Fruit fly (Drosophila melanogaster) whole organism, embryonic: Measurements from ENCODE around the gene RpS3.

Source experiments
- Antp ChIP-seq: fragments of 200-800 bp; sonication (Bioruptor generic); optimal IDR thresholded peaks from 3 replicates; lab custom pipeline; 2016; ENCODE audit warnings: missing biosample characterization, missing genetic modification characterization
- B-H2 ChIP-seq: fragments of 200-800 bp; sonication (Bioruptor generic); optimal IDR thresholded peaks from 2 replicates; lab custom pipeline; 2018; ENCODE audit warnings: missing biosample characterization, mild to moderate bottlenecking, missing genetic modification characterization
- C15 ChIP-seq: fragments of 200-800 bp; sonication (Bioruptor generic); IDR thresholded peaks from 3 replicates; pipeline ENCODE4 v1.3.6; 2022; ENCODE audit warnings: missing biosample characterization, missing genetic modification characterization
- CG10543 ChIP-seq: fragments of 200-800 bp; sonication (Bioruptor generic); optimal IDR thresholded peaks from 3 replicates; lab custom pipeline; 2017; ENCODE audit warnings: missing biosample characterization, mild to moderate bottlenecking, missing genetic modification characterization, moderate library complexity
- CG11085 ChIP-seq: fragments of 200-800 bp; sonication (Bioruptor generic); IDR thresholded peaks from 2 replicates; pipeline ENCODE4 v1.3.6; 2022; ENCODE audit warnings: missing biosample characterization, missing genetic modification characterization
- CG13287 ChIP-seq: fragments of 200-800 bp; sonication (Bioruptor generic); IDR thresholded peaks from 2 replicates; pipeline ENCODE4 v1.3.6; 2022; ENCODE audit warnings: missing biosample characterization, missing genetic modification characterization; ENCODE audit not compliant: partially characterized antibody
- CG14014 ChIP-seq: fragments of 200-800 bp; sonication (Bioruptor generic); IDR thresholded peaks from 2 replicates; pipeline ENCODE4 v1.3.6; 2022; ENCODE audit warnings: missing biosample characterization, missing genetic modification characterization
- CG18764 ChIP-seq: fragments of 200-800 bp; sonication (Bioruptor generic); optimal IDR thresholded peaks from 3 replicates; lab custom pipeline; 2016; ENCODE audit warnings: missing biosample characterization, missing genetic modification characterization
- CG2129 ChIP-seq: fragments of 200-800 bp; sonication (Bioruptor generic); IDR thresholded peaks from 2 replicates; pipeline ENCODE4 v1.3.6; 2022; ENCODE audit warnings: missing biosample characterization, missing genetic modification characterization; ENCODE audit not compliant: partially characterized antibody
- CG2889 ChIP-seq: fragments of 200-800 bp; sonication (Bioruptor generic); IDR thresholded peaks from 3 replicates; pipeline ENCODE4 v1.3.6; 2022; ENCODE audit warnings: missing biosample characterization, missing genetic modification characterization
- CG31224 ChIP-seq: fragments of 200-800 bp; sonication (Bioruptor generic); IDR thresholded peaks from 2 replicates; pipeline ENCODE4 v1.3.6; 2022; ENCODE audit warnings: missing biosample characterization, missing genetic modification characterization
- CG32772 ChIP-seq: fragments of 200-800 bp; sonication (Bioruptor generic); IDR thresholded peaks from 2 replicates; pipeline ENCODE4 v1.3.6; 2022; ENCODE audit warnings: missing biosample characterization, missing genetic modification characterization
- CG34224 ChIP-seq: fragments of 200-800 bp; sonication (Bioruptor generic); IDR thresholded peaks from 3 replicates; pipeline ENCODE4 v1.3.6; 2022; ENCODE audit warnings: missing biosample characterization, missing genetic modification characterization; ENCODE audit not compliant: partially characterized antibody
- CG34376 ChIP-seq: fragments of 200-800 bp; sonication (Bioruptor generic); optimal IDR thresholded peaks from 2 replicates; lab custom pipeline; 2018; ENCODE audit warnings: missing biosample characterization, mild to moderate bottlenecking, missing genetic modification characterization
- CG42726 ChIP-seq: fragments of 200-800 bp; sonication (Bioruptor generic); IDR thresholded peaks from 2 replicates; pipeline ENCODE4 v1.3.6; 2022; ENCODE audit warnings: missing biosample characterization, missing genetic modification characterization; ENCODE audit not compliant: partially characterized antibody
- CG4854 ChIP-seq: fragments of 200-800 bp; sonication (Bioruptor generic); optimal IDR thresholded peaks from 2 replicates; lab custom pipeline; 2016; ENCODE audit warnings: missing biosample characterization, missing genetic modification characterization, inconsistent platforms
- CG5245 ChIP-seq: fragments of 200-800 bp; sonication (Bioruptor generic); optimal IDR thresholded peaks from 3 replicates; lab custom pipeline; 2016; ENCODE audit warnings: missing biosample characterization, missing genetic modification characterization
- CG6683 ChIP-seq: fragments of 200-800 bp; sonication (Bioruptor generic); optimal IDR thresholded peaks from 2 replicates; lab custom pipeline; 2017; ENCODE audit warnings: missing biosample characterization, mild to moderate bottlenecking, missing genetic modification characterization, missing genetic modification reagents
- CG7928 ChIP-seq: fragments of 200-800 bp; sonication (Bioruptor generic); optimal IDR thresholded peaks from 2 replicates; lab custom pipeline; 2017; ENCODE audit warnings: missing biosample characterization, mild to moderate bottlenecking, missing genetic modification characterization
- CG8924 ChIP-seq: fragments of 200-800 bp; optimal IDR thresholded peaks from 3 replicates; lab custom pipeline; 2019; ENCODE audit warnings: missing biosample characterization, mild to moderate bottlenecking, missing genetic modification characterization, moderate library complexity
- CG9932 ChIP-seq: fragments of 200-800 bp; sonication (Bioruptor generic); IDR thresholded peaks from 2 replicates; pipeline ENCODE4 v1.3.6; 2022; ENCODE audit warnings: missing biosample characterization, missing genetic modification characterization
- D19A ChIP-seq: fragments of 200-800 bp; optimal IDR thresholded peaks from 3 replicates; lab custom pipeline; 2019; ENCODE audit warnings: missing biosample characterization, mild to moderate bottlenecking, missing genetic modification characterization, moderate library complexity
- Dll ChIP-seq: fragments of 200-800 bp; sonication (Bioruptor generic); IDR thresholded peaks from 4 replicates; pipeline ENCODE4 v1.3.6; 2022; ENCODE audit warnings: missing biosample characterization, missing genetic modification characterization; ENCODE audit not compliant: partially characterized antibody
- E2f2 ChIP-seq: fragments of 200-800 bp; sonication (Bioruptor generic); IDR thresholded peaks from 2 replicates; pipeline ENCODE4 v1.3.6; 2022; ENCODE audit warnings: missing biosample characterization, missing genetic modification characterization
- Fer1 ChIP-seq: fragments of 200-800 bp; sonication (Bioruptor generic); optimal IDR thresholded peaks from 2 replicates; lab custom pipeline; 2017; ENCODE audit warnings: missing biosample characterization, mild to moderate bottlenecking, missing genetic modification characterization
- GATAe ChIP-seq: fragments of 200-800 bp; sonication (Bioruptor generic); conservative IDR thresholded peaks from 2 replicates; pipeline ENCODE4 v1.3.6; 2022; ENCODE audit warnings: missing biosample characterization, missing genetic modification characterization
- Hmr ChIP-seq: fragments of 200-800 bp; sonication (Bioruptor generic); optimal IDR thresholded peaks from 3 replicates; lab custom pipeline; 2017; ENCODE audit warnings: mild to moderate bottlenecking, missing biosample characterization, missing genetic modification reagents, missing genetic modification characterization
- Hsf ChIP-seq: fragments of 200-800 bp; sonication (Bioruptor generic); optimal IDR thresholded peaks from 3 replicates; lab custom pipeline; 2016; ENCODE audit warnings: missing biosample characterization, missing genetic modification characterization
- Lhr ChIP-seq: fragments of 200-800 bp; sonication (Bioruptor generic); optimal IDR thresholded peaks from 3 replicates; lab custom pipeline; 2017; ENCODE audit warnings: mild to moderate bottlenecking, missing biosample characterization, missing genetic modification reagents, missing genetic modification characterization
- Med ChIP-seq: fragments of 200-800 bp; sonication (Bioruptor generic); peaks from one replicate; lab custom pipeline; 2016; ENCODE audit warnings: missing biosample characterization, missing genetic modification characterization, mild to moderate bottlenecking, inconsistent platforms, moderate library complexity
- Nf-YC ChIP-seq: fragments of 200-800 bp; optimal IDR thresholded peaks from 3 replicates; lab custom pipeline; 2019; ENCODE audit warnings: missing biosample characterization, mild to moderate bottlenecking, missing genetic modification characterization, moderate library complexity
- Scr ChIP-seq: fragments of 200-800 bp; sonication (Bioruptor generic); IDR thresholded peaks from 2 replicates; pipeline ENCODE4 v1.3.6; 2022; ENCODE audit warnings: missing biosample characterization, missing genetic modification characterization; ENCODE audit not compliant: partially characterized antibody
- Xbp1 ChIP-seq: fragments of 200-800 bp; sonication (Bioruptor generic); optimal IDR thresholded peaks from 3 replicates; lab custom pipeline; 2016; ENCODE audit warnings: missing biosample characterization, mild to moderate bottlenecking, missing genetic modification characterization
- abd-A ChIP-seq: fragments of 200-800 bp; sonication (Bioruptor generic); optimal IDR thresholded peaks from 3 replicates; lab custom pipeline; 2019; ENCODE audit warnings: missing biosample characterization, mild to moderate bottlenecking, missing genetic modification characterization, moderate library complexity
- cad ChIP-seq: fragments of >200 bp; optimal IDR thresholded peaks from 2 replicates; lab custom pipeline; 2017; ENCODE audit warnings: missing biosample characterization, missing genetic modification characterization
- cato ChIP-seq: fragments of 200-800 bp; sonication (Bioruptor generic); optimal IDR thresholded peaks from 2 replicates; lab custom pipeline; 2016; ENCODE audit warnings: missing biosample characterization, missing genetic modification characterization, borderline replicate concordance
- crol ChIP-seq: fragments of 200-800 bp; sonication (Bioruptor generic); IDR thresholded peaks from 2 replicates; pipeline ENCODE4 v1.3.6; 2022; ENCODE audit warnings: missing biosample characterization, missing genetic modification characterization
- dysf ChIP-seq: fragments of 200-800 bp; sonication (Bioruptor generic); IDR thresholded peaks from 3 replicates; pipeline ENCODE4 v1.3.6; 2022; ENCODE audit warnings: missing biosample characterization, missing genetic modification characterization
- gcm ChIP-seq: fragments of 200-800 bp; sonication (Bioruptor generic); optimal IDR thresholded peaks from 2 replicates; lab custom pipeline; 2019; ENCODE audit warnings: missing biosample characterization, mild to moderate bottlenecking, missing genetic modification characterization, moderate library complexity
- grn ChIP-seq: fragments of 200-800 bp; sonication (Bioruptor generic); optimal IDR thresholded peaks from 3 replicates; lab custom pipeline; 2017; ENCODE audit warnings: missing biosample characterization, missing genetic modification characterization
- gro ChIP-seq: fragments of 200-800 bp; sonication (Bioruptor generic); optimal IDR thresholded peaks from 2 replicates; lab custom pipeline; 2016; ENCODE audit warnings: missing biosample characterization, missing genetic modification characterization
- lbe ChIP-seq: fragments of 200-800 bp; sonication (Bioruptor generic); optimal IDR thresholded peaks from 2 replicates; lab custom pipeline; 2016; ENCODE audit warnings: missing biosample characterization, mild to moderate bottlenecking, missing genetic modification characterization
- oc ChIP-seq: fragments of 200-800 bp; sonication (Bioruptor generic); optimal IDR thresholded peaks from 2 replicates; lab custom pipeline; 2018; ENCODE audit warnings: missing biosample characterization, mild to moderate bottlenecking, missing genetic modification characterization, moderate library complexity
- ranshi ChIP-seq: fragments of 200-800 bp; sonication (Bioruptor generic); IDR thresholded peaks from 2 replicates; pipeline ENCODE4 v1.3.6; 2022; ENCODE audit warnings: missing biosample characterization, missing genetic modification characterization
- salm ChIP-seq: fragments of 200-800 bp; sonication (Bioruptor generic); optimal IDR thresholded peaks from 2 replicates; lab custom pipeline; 2018; ENCODE audit warnings: missing biosample characterization, mild to moderate bottlenecking, missing genetic modification characterization
- sd ChIP-seq: fragments of 200-800 bp; sonication (Bioruptor generic); optimal IDR thresholded peaks from 3 replicates; lab custom pipeline; 2018; ENCODE audit warnings: missing biosample characterization, mild to moderate bottlenecking, missing genetic modification characterization, moderate library complexity
- slbo ChIP-seq: fragments of 200-800 bp; sonication (Bioruptor generic); IDR thresholded peaks from 2 replicates; pipeline ENCODE4 v1.3.6; 2022; ENCODE audit warnings: missing biosample characterization, missing genetic modification characterization
- tgo ChIP-seq: fragments of 200-800 bp; sonication (Bioruptor generic); IDR thresholded peaks from 3 replicates; pipeline ENCODE4 v1.3.6; 2022; ENCODE audit warnings: missing biosample characterization, missing genetic modification characterization
- ttk ChIP-seq: fragments of 200-800 bp; sonication (Bioruptor generic); IDR thresholded peaks from 2 replicates; pipeline ENCODE4 v2.1.2; 2022; ENCODE audit warnings: missing biosample characterization, missing genetic modification characterization
- zen2 ChIP-seq: fragments of 200-800 bp; sonication (Bioruptor generic); IDR thresholded peaks from 3 replicates; pipeline ENCODE4 v1.3.6; 2022; ENCODE audit warnings: missing biosample characterization, missing genetic modification characterization; ENCODE audit not compliant: partially characterized antibody

RpS3 gene

DNA sequence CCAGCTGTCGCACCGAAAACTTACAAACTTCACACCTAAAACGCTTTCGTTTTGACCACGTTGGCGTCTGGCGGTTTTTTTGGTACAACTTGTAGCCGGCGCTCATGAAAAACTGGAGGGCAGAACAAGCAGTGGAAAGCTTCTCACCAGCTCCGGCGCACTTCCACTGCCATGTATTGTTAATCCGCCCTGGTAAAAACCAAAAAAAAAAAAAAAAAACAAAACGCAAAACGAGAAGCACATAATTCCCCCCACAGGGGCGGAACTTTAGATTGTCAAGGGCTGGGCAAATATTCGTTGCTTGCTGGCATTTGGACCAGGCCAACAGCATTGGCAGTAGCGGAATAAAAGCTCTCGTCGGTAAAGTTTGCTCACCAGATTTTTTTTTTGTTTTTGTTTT, 15.7 kb downstream of the RpS3 start (continued):
- peak; percentile 8 for TF ChIP-seq Lhr (GFP tag; lab: Kevin White, UChicago)
- TF ChIP-seq Med (GFP tag; lab: Kevin White, UChicago), result peak; percentile 62
- TF ChIP-seq sd (tag; lab: Kevin White, UChicago), result peak; percentile 82
- peak; percentile 6 for TF ChIP-seq Nf-YC (tag; lab: Kevin White, UChicago)
- TF ChIP-seq salm (tag; lab: Kevin White, UChicago), result no peak
- TF ChIP-seq CG13287, result peak; percentile 69
- TF ChIP-seq D19A (tag; lab: Kevin White, UChicago), result no peak
- TF ChIP-seq CG2889 (GFP tag; lab: Robert Waterston, UW), result no peak
- peak; percentile 26; the same call in 1 of the 2 replicates for TF ChIP-seq ttk
- peak; percentile 18 for TF ChIP-seq lbe (GFP tag; lab: Kevin White, UChicago)
- no peak for TF ChIP-seq cad (GFP tag; lab: Kevin White, UChicago)
- peak; percentile 24; the same call in 1 of the 3 replicates for TF ChIP-seq CG34224 (GFP tag; lab: Robert Waterston, UW)
- TF ChIP-seq CG8924 (tag; lab: Kevin White, UChicago), result no peak
- TF ChIP-seq oc (tag; lab: Kevin White, UChicago), result peak; percentile 42
- no peak for TF ChIP-seq GATAe (GFP tag; lab: Robert Waterston, UW)
- no peak for TF ChIP-seq grn
- TF ChIP-seq Dll (GFP tag; lab: Robert Waterston, UW), result 0 out of 4 replicates have a peak, but pooled peaks have one; percentile 19
- TF ChIP-seq B-H2 (GFP tag; lab: Kevin White, UChicago), result peak; percentile 5
- 0 out of 3 replicates have a peak, but pooled peaks have one; percentile 29 for TF ChIP-seq zen2 (GFP tag; lab: Robert Waterston, UW)
- no peak for TF ChIP-seq CG5245 (GFP tag; lab: Kevin White, UChicago)
- no peak for TF ChIP-seq CG11085 (GFP tag; lab: Robert Waterston, UW)
- no peak for TF ChIP-seq ranshi
- TF ChIP-seq CG42726 (GFP tag; lab: Robert Waterston, UW), result 0 out of 2 replicates have a peak, but pooled peaks have one; percentile 37
- peak; percentile 44 for TF ChIP-seq CG34376 (GFP tag; lab: Kevin White, UChicago)
- TF ChIP-seq cato (GFP tag; lab: Kevin White, UChicago), result no peak
- TF ChIP-seq CG10543, result peak; percentile 71
- TF ChIP-seq Hsf (GFP tag; lab: Kevin White, UChicago), result no peak
- TF ChIP-seq gro (GFP tag; lab: Kevin White, UChicago), result peak; percentile 59
- no peak for TF ChIP-seq tgo (GFP tag; lab: Robert Waterston, UW)
- peak; percentile 65 for TF ChIP-seq crol (GFP tag; lab: Robert Waterston, UW)
- peak; percentile 82 for TF ChIP-seq abd-A (tag; lab: Kevin White, UChicago)
- TF ChIP-seq E2f2 (GFP tag; lab: Robert Waterston, UW), result 0 out of 2 replicates have a peak, but pooled peaks have one; percentile 9
- TF ChIP-seq C15 (GFP tag; lab: Robert Waterston, UW), result no peak
- peak; percentile 46 for TF ChIP-seq slbo (GFP tag; lab: Robert Waterston, UW)
- no peak for TF ChIP-seq dysf (GFP tag; lab: Robert Waterston, UW)
- no peak for TF ChIP-seq CG2129 (GFP tag; lab: Robert Waterston, UW)
- peak; percentile 20; the same call in 1 of the 2 replicates for TF ChIP-seq Scr (GFP tag; lab: Robert Waterston, UW)
- TF ChIP-seq CG18764 (GFP tag; lab: Kevin White, UChicago), result no peak
- peak; percentile 85 for TF ChIP-seq CG7928 (GFP tag; lab: Kevin White, UChicago)
- no peak for TF ChIP-seq CG4854
- peak; percentile 17 for TF ChIP-seq Hmr
- TF ChIP-seq Xbp1 (GFP tag; lab: Kevin White, UChicago), result peak; percentile 33
- TF ChIP-seq CG32772, result peak; percentile 89
- no peak for TF ChIP-seq Antp (GFP tag; lab: Kevin White, UChicago)
- TF ChIP-seq gcm (GFP tag; lab: Kevin White, UChicago), result no peak
- peak; percentile 52 for TF ChIP-seq CG9932 (GFP tag; lab: Robert Waterston, UW)
- peak; percentile 24; the same call in 1 of the 2 replicates for TF ChIP-seq CG14014 (GFP tag; lab: Robert Waterston, UW)
- TF ChIP-seq Fer1, result peak; percentile 33
- no peak for TF ChIP-seq CG6683 (GFP tag; lab: Kevin White, UChicago)
- peak; percentile 99 for TF ChIP-seq CG31224 (GFP tag; lab: Robert Waterston, UW)
